Fruit fly (Drosophila melanogaster) whole organism, embryonic: ENCODE measurements around the gene Grasp65.
A peak's percentile ranks its signal among the peaks of the same experiment; 100 is the strongest.

Source experiments
- Antp ChIP-seq: fragments of 200-800 bp; sonication (Bioruptor generic); optimal IDR thresholded peaks from 3 replicates; lab custom pipeline; 2016; ENCODE audit warnings: missing biosample characterization, missing genetic modification characterization
- Asciz ChIP-seq: fragments of 200-800 bp; sonication (Bioruptor generic); optimal IDR thresholded peaks from 2 replicates; lab custom pipeline; 2017; ENCODE audit warnings: missing biosample characterization, mild to moderate bottlenecking, missing genetic modification characterization, missing genetic modification reagents
- B-H1 ChIP-seq: fragments of 200-800 bp; sonication (Bioruptor generic); IDR thresholded peaks from 3 replicates; pipeline ENCODE4 v1.3.6; 2022; ENCODE audit warnings: missing biosample characterization, missing genetic modification characterization
- BEAF-32 ChIP-seq: fragments of 200-800 bp; sonication (Bioruptor generic); optimal IDR thresholded peaks from 3 replicates; lab custom pipeline; 2017; ENCODE audit warnings: missing biosample characterization, missing genetic modification characterization, mild to moderate bottlenecking, moderate library complexity, missing genetic modification reagents
- CG1024 ChIP-seq: fragments of 200-800 bp; sonication (Bioruptor generic); IDR thresholded peaks from 2 replicates; pipeline ENCODE4 v1.3.6; 2022; ENCODE audit warnings: missing biosample characterization, missing genetic modification characterization
- CG12155 ChIP-seq: fragments of 200-800 bp; sonication (Bioruptor generic); optimal IDR thresholded peaks from 3 replicates; lab custom pipeline; 2016; ENCODE audit warnings: missing biosample characterization, missing genetic modification characterization
- CG12391 ChIP-seq: fragments of 200-800 bp; sonication (Bioruptor generic); optimal IDR thresholded peaks from 3 replicates; lab custom pipeline; 2018; ENCODE audit warnings: missing biosample characterization, mild to moderate bottlenecking, missing genetic modification characterization, moderate library complexity
- CG12942 ChIP-seq: fragments of 200-800 bp; sonication (Bioruptor generic); optimal IDR thresholded peaks from 3 replicates; lab custom pipeline; 2016; ENCODE audit warnings: missing biosample characterization, missing genetic modification characterization
- CG14965 ChIP-seq: fragments of 200-800 bp; sonication (Bioruptor generic); optimal IDR thresholded peaks from 2 replicates; lab custom pipeline; 2016; ENCODE audit warnings: missing biosample characterization, missing genetic modification characterization, borderline replicate concordance
- CG15514 ChIP-seq: fragments of 200-800 bp; sonication (Bioruptor generic); optimal IDR thresholded peaks from 3 replicates; lab custom pipeline; 2017; ENCODE audit warnings: missing biosample characterization, missing genetic modification characterization, mild to moderate bottlenecking, moderate library complexity, missing genetic modification reagents
- CG17802 ChIP-seq: fragments of 200-800 bp; sonication (Bioruptor generic); optimal IDR thresholded peaks from 2 replicates; lab custom pipeline; 2018; ENCODE audit warnings: missing biosample characterization, mild to moderate bottlenecking, missing genetic modification characterization, moderate library complexity
- CG17912 ChIP-seq: fragments of 200-800 bp; sonication (Bioruptor generic); optimal IDR thresholded peaks from 2 replicates; lab custom pipeline; 2018; ENCODE audit warnings: missing biosample characterization, mild to moderate bottlenecking, missing genetic modification characterization
- CG18764 ChIP-seq: fragments of 200-800 bp; sonication (Bioruptor generic); optimal IDR thresholded peaks from 3 replicates; lab custom pipeline; 2016; ENCODE audit warnings: missing biosample characterization, missing genetic modification characterization
- CG2875 ChIP-seq: fragments of 200-800 bp; sonication (Bioruptor generic); optimal IDR thresholded peaks from 2 replicates; lab custom pipeline; 2017; ENCODE audit warnings: missing biosample characterization, mild to moderate bottlenecking, missing genetic modification characterization, missing genetic modification reagents
- CG30431 ChIP-seq: fragments of 200-800 bp; sonication (Bioruptor generic); optimal IDR thresholded peaks from 2 replicates; lab custom pipeline; 2017; ENCODE audit warnings: missing biosample characterization, missing genetic modification characterization
- CG31441 ChIP-seq: fragments of 200-800 bp; sonication (Bioruptor generic); IDR thresholded peaks from 2 replicates; pipeline ENCODE4 v1.3.6; 2022; ENCODE audit warnings: missing biosample characterization, missing genetic modification characterization
- CG4854 ChIP-seq: fragments of 200-800 bp; sonication (Bioruptor generic); optimal IDR thresholded peaks from 2 replicates; lab custom pipeline; 2016; ENCODE audit warnings: missing biosample characterization, missing genetic modification characterization, inconsistent platforms
- CG5245 ChIP-seq: fragments of 200-800 bp; sonication (Bioruptor generic); optimal IDR thresholded peaks from 3 replicates; lab custom pipeline; 2016; ENCODE audit warnings: missing biosample characterization, missing genetic modification characterization
- CG6175 ChIP-seq: fragments of 200-800 bp; sonication (Bioruptor generic); IDR thresholded peaks from 3 replicates; pipeline ENCODE4 v1.3.6; 2022; ENCODE audit warnings: missing biosample characterization, missing genetic modification characterization
- CG7372 ChIP-seq: fragments of 200-800 bp; sonication (Bioruptor generic); IDR thresholded peaks from 2 replicates; pipeline ENCODE4 v1.3.6; 2022; ENCODE audit warnings: missing biosample characterization, missing genetic modification characterization
- CG7556 ChIP-seq: fragments of 200-800 bp; sonication (Bioruptor generic); optimal IDR thresholded peaks from 2 replicates; lab custom pipeline; 2017; ENCODE audit warnings: missing biosample characterization, mild to moderate bottlenecking, missing genetic modification characterization
- CTCF ChIP-seq: fragments of 200-800 bp; sonication (Bioruptor generic); optimal IDR thresholded peaks from 2 replicates; lab custom pipeline; 2017; ENCODE audit warnings: missing biosample characterization, mild to moderate bottlenecking, missing genetic modification characterization, moderate library complexity
- D19B ChIP-seq: fragments of 200-800 bp; sonication (Bioruptor generic); optimal IDR thresholded peaks from 2 replicates; lab custom pipeline; 2017; ENCODE audit warnings: missing biosample characterization, mild to moderate bottlenecking, missing genetic modification characterization
- Dref ChIP-seq: fragments of 200-800 bp; sonication (Bioruptor generic); IDR thresholded peaks from 2 replicates; pipeline ENCODE4 v1.3.6; 2022; ENCODE audit warnings: missing biosample characterization, missing genetic modification characterization
- Ets97D ChIP-seq: fragments of 200-800 bp; sonication (Bioruptor generic); optimal IDR thresholded peaks from 3 replicates; lab custom pipeline; 2016; ENCODE audit warnings: missing biosample characterization, missing genetic modification characterization
- HLH3B ChIP-seq: fragments of 200-800 bp; sonication (Bioruptor generic); IDR thresholded peaks from 2 replicates; pipeline ENCODE4 v1.3.6; 2022; ENCODE audit warnings: missing biosample characterization, missing genetic modification characterization
- HLH54F ChIP-seq: fragments of 200-800 bp; sonication (Bioruptor generic); optimal IDR thresholded peaks from 3 replicates; lab custom pipeline; 2016; ENCODE audit warnings: missing biosample characterization, missing genetic modification characterization
- HmgD ChIP-seq: fragments of 200-800 bp; sonication (Bioruptor generic); optimal IDR thresholded peaks from 3 replicates; lab custom pipeline; 2016; ENCODE audit warnings: missing biosample characterization, missing genetic modification characterization
- Lhr ChIP-seq: fragments of 200-800 bp; sonication (Bioruptor generic); optimal IDR thresholded peaks from 3 replicates; lab custom pipeline; 2017; ENCODE audit warnings: mild to moderate bottlenecking, missing biosample characterization, missing genetic modification reagents, missing genetic modification characterization
- Nf-YA ChIP-seq: fragments of 200-800 bp; sonication (Bioruptor generic); IDR thresholded peaks from 2 replicates; pipeline ENCODE4 v1.3.6; 2022; ENCODE audit warnings: missing biosample characterization, missing genetic modification characterization
- Oli ChIP-seq: fragments of 200-800 bp; sonication (Bioruptor generic); optimal IDR thresholded peaks from 2 replicates; lab custom pipeline; 2018; ENCODE audit warnings: missing biosample characterization, mild to moderate bottlenecking, missing genetic modification characterization, moderate library complexity
- Pdp1 ChIP-seq, 2 experiments: fragments of 200-800 bp; sonication (Bioruptor generic); optimal IDR thresholded peaks; 3 replicates each; lab custom pipeline; 2016; ENCODE audit warnings: missing biosample characterization in 2 of 2, missing genetic modification characterization in 2 of 2, mild to moderate bottlenecking in 1 of 2, moderate library complexity in 1 of 2
- Poxn ChIP-seq: fragments of 200-800 bp; sonication (Bioruptor generic); IDR thresholded peaks from 2 replicates; pipeline ENCODE4 v1.3.6; 2022; ENCODE audit warnings: missing biosample characterization, missing genetic modification characterization
- Side ChIP-seq: fragments of 200-800 bp; sonication (Bioruptor generic); optimal IDR thresholded peaks from 2 replicates; lab custom pipeline; 2016; ENCODE audit warnings: missing biosample characterization, missing genetic modification characterization
- al ChIP-seq: fragments of 200-800 bp; sonication (Bioruptor generic); IDR thresholded peaks from 2 replicates; pipeline ENCODE4 v1.3.6; 2022; ENCODE audit warnings: missing biosample characterization, missing genetic modification characterization
- bab2 ChIP-seq: fragments of 200-800 bp; sonication (Bioruptor generic); optimal IDR thresholded peaks from 2 replicates; lab custom pipeline; 2016; ENCODE audit warnings: missing biosample characterization, missing genetic modification characterization
- caup ChIP-seq: fragments of 200-800 bp; sonication (Bioruptor generic); optimal IDR thresholded peaks from 3 replicates; lab custom pipeline; 2017; ENCODE audit warnings: missing biosample characterization, mild to moderate bottlenecking, missing genetic modification characterization, moderate library complexity; ENCODE audit not compliant: severe bottlenecking
- chif ChIP-seq, 2 experiments: fragments of 200-800 bp; sonication (Bioruptor generic); optimal IDR thresholded peaks; 3 replicates each; lab custom pipeline; 2016; ENCODE audit warnings: missing biosample characterization in 2 of 2, missing genetic modification characterization in 2 of 2
- chn ChIP-seq: fragments of 200-800 bp; sonication (Bioruptor generic); optimal IDR thresholded peaks from 2 replicates; lab custom pipeline; 2016; ENCODE audit warnings: missing biosample characterization, missing genetic modification characterization
- lab ChIP-seq: fragments of 200-800 bp; sonication (Bioruptor generic); optimal IDR thresholded peaks from 3 replicates; lab custom pipeline; 2017; ENCODE audit warnings: missing biosample characterization, missing genetic modification characterization, mild to moderate bottlenecking, moderate library complexity, missing genetic modification reagents
- lmd ChIP-seq: fragments of 200-800 bp; sonication (Bioruptor generic); IDR thresholded peaks from 2 replicates; pipeline ENCODE4 v1.3.6; 2022; ENCODE audit warnings: missing biosample characterization, missing genetic modification characterization
- odd ChIP-seq: fragments of 200-800 bp; sonication (Bioruptor generic); optimal IDR thresholded peaks from 2 replicates; lab custom pipeline; 2017; ENCODE audit warnings: missing biosample characterization, mild to moderate bottlenecking, missing genetic modification characterization
- onecut ChIP-seq: fragments of 200-800 bp; sonication (Bioruptor generic); IDR thresholded peaks from 2 replicates; pipeline ENCODE4 v1.3.6; 2022; ENCODE audit warnings: missing biosample characterization, missing genetic modification characterization
- scrt ChIP-seq: fragments of 200-800 bp; sonication (Bioruptor generic); optimal IDR thresholded peaks from 2 replicates; lab custom pipeline; 2018; ENCODE audit warnings: missing biosample characterization, mild to moderate bottlenecking, missing genetic modification characterization, moderate library complexity
- sens ChIP-seq: fragments of 200-800 bp; sonication (Bioruptor generic); peaks from one replicate; lab custom pipeline; 2016; ENCODE audit warnings: missing biosample characterization, missing genetic modification characterization
- sima ChIP-seq: fragments of 200-800 bp; sonication (Bioruptor generic); optimal IDR thresholded peaks from 2 replicates; lab custom pipeline; 2016; ENCODE audit warnings: missing biosample characterization, missing genetic modification characterization
- slp2 ChIP-seq: fragments of 200-800 bp; sonication (Bioruptor generic); optimal IDR thresholded peaks from 2 replicates; lab custom pipeline; 2016; ENCODE audit warnings: missing biosample characterization, missing genetic modification characterization
- sna ChIP-seq: fragments of 200-800 bp; sonication (Bioruptor generic); IDR thresholded peaks from 2 replicates; pipeline ENCODE4 v1.3.6; 2022; ENCODE audit warnings: missing biosample characterization, missing genetic modification characterization; ENCODE audit not compliant: partially characterized antibody
- so ChIP-seq: fragments of 200-800 bp; sonication (Bioruptor generic); IDR thresholded peaks from 3 replicates; pipeline ENCODE4 v1.3.6; 2022; ENCODE audit warnings: missing biosample characterization, missing genetic modification characterization
- sob ChIP-seq: fragments of 200-800 bp; sonication (Bioruptor generic); IDR thresholded peaks from 2 replicates; pipeline ENCODE4 v1.3.6; 2022; ENCODE audit warnings: missing biosample characterization, missing genetic modification characterization
- trh ChIP-seq: fragments of 200-800 bp; sonication (Bioruptor generic); optimal IDR thresholded peaks from 2 replicates; lab custom pipeline; 2016; ENCODE audit warnings: missing biosample characterization, missing genetic modification characterization
- zfh1 ChIP-seq: fragments of 200-800 bp; sonication (Bioruptor generic); IDR thresholded peaks from 3 replicates; pipeline ENCODE4 v1.3.6; 2022; ENCODE audit warnings: missing biosample characterization, missing genetic modification characterization

The Grasp65 gene

DNA sequence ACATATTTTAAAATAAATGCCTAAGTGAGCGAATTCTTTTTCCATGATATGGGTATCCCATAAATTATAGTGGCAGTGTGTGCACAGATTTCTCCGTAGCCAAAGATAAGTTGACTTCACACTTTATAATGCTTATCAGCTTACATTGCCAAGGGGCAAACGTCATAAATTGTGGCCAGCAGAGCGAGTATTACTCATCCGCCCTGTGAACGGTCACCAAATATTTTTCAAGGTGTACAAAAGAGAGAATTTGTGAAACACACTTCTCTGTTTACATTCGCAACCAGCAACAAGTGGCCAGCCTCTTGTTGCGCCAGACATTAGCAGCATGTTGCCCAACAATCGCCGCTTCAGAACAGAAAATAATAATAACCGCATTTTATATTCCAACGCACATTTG, 8.2 kb downstream of the Grasp65 start (continued):
- peak; percentile 58; the same call in 1 of the 2 replicates for TF ChIP-seq sob (GFP tag; lab: Robert Waterston, UW)
- peak; percentile 69 for TF ChIP-seq CG17912 (GFP tag; lab: Kevin White, UChicago)
- peak; percentile 82 for TF ChIP-seq lab (GFP tag; lab: Kevin White, UChicago)
- peak; percentile 85 for TF ChIP-seq sens (GFP tag; lab: Kevin White, UChicago)
- TF ChIP-seq Antp (GFP tag; lab: Kevin White, UChicago) = peak; percentile 17
- TF ChIP-seq CG7372 (GFP tag; lab: Robert Waterston, UW) = peak; percentile 78
- peak; percentile 41; the same call in 1 of the 2 replicates for TF ChIP-seq onecut (GFP tag; lab: Robert Waterston, UW)
- TF ChIP-seq D19B (GFP tag; lab: Kevin White, UChicago) = no peak
- TF ChIP-seq Dref = no peak
- no peak for TF ChIP-seq CG17802 (tag; lab: Kevin White, UChicago)
- peak; percentile 15; the same call in 2 of the 3 replicates for TF ChIP-seq so (GFP tag; lab: Robert Waterston, UW)
- TF ChIP-seq CTCF (GFP tag; lab: Kevin White, UChicago) = peak; percentile 18
- peak; percentile 48 for TF ChIP-seq CG15514
- 0 out of 2 replicates have a peak, but pooled peaks have one; percentile 36 for TF ChIP-seq sna (GFP tag; lab: Robert Waterston, UW)
- TF ChIP-seq Asciz (GFP tag; lab: Kevin White, UChicago) = peak; percentile 56
- TF ChIP-seq slp2 (GFP tag; lab: Kevin White, UChicago) = no peak
- TF ChIP-seq sima (GFP tag; lab: Kevin White, UChicago) = no peak
- TF ChIP-seq chn (GFP tag; lab: Kevin White, UChicago) = no peak
- peak; percentile 61 for TF ChIP-seq Side (GFP tag; lab: Kevin White, UChicago)
- TF ChIP-seq B-H1 (GFP tag; lab: Robert Waterston, UW) = no peak; the same call in 2 of the 3 replicates
- peak; percentile 4 for TF ChIP-seq CG12942
- TF ChIP-seq CG6175 (GFP tag; lab: Robert Waterston, UW) = peak; percentile 66; the same call in 1 of the 3 replicates
- TF ChIP-seq CG1024 (GFP tag; lab: Robert Waterston, UW) = no peak
- TF ChIP-seq CG12155 (GFP tag; lab: Kevin White, UChicago) = peak; percentile 4
- no peak for TF ChIP-seq CG5245 (GFP tag; lab: Kevin White, UChicago)
- no peak for TF ChIP-seq CG12391 (tag; lab: Kevin White, UChicago)
- no peak for TF ChIP-seq al (GFP tag; lab: Robert Waterston, UW)
- no peak for TF ChIP-seq zfh1 (GFP tag; lab: Robert Waterston, UW)
- TF ChIP-seq Nf-YA (GFP tag; lab: Robert Waterston, UW) = peak; percentile 49; the same call in 1 of the 2 replicates
- no peak for TF ChIP-seq BEAF-32 (GFP tag; lab: Kevin White, UChicago)
- peak in 1 of 2 experiments; percentile 26 for TF ChIP-seq Pdp1 (GFP tag; optimal IDR thresholded peaks at IDR 0.05; lab: Kevin White, UChicago)
- TF ChIP-seq bab2 = no peak
- TF ChIP-seq odd = peak; percentile 44
- TF ChIP-seq CG14965 (GFP tag; lab: Kevin White, UChicago) = peak; percentile 1
- peak; percentile 12 for TF ChIP-seq CG4854 (GFP tag; lab: Kevin White, UChicago)
- peak; percentile 19 for TF ChIP-seq CG18764 (GFP tag; lab: Kevin White, UChicago)
- no peak for TF ChIP-seq Poxn
- no peak for TF ChIP-seq trh (GFP tag; lab: Kevin White, UChicago)
- no peak for TF ChIP-seq Lhr
- TF ChIP-seq HLH54F (GFP tag; lab: Kevin White, UChicago) = no peak
- peak; percentile 68 for TF ChIP-seq caup (GFP tag; lab: Kevin White, UChicago)
- TF ChIP-seq Oli (tag; lab: Kevin White, UChicago) = peak; percentile 1
- TF ChIP-seq lmd = no peak
- no peak for TF ChIP-seq CG30431 (GFP tag; lab: Kevin White, UChicago)
- no peak for TF ChIP-seq Ets97D
- TF ChIP-seq chif (GFP tag; optimal IDR thresholded peaks at IDR 0.05; lab: Kevin White, UChicago) = no peak
- TF ChIP-seq CG2875 (GFP tag; lab: Kevin White, UChicago) = peak; percentile 26
- no peak for TF ChIP-seq HmgD
- peak; percentile 22 for TF ChIP-seq CG7556 (GFP tag; lab: Kevin White, UChicago)
- TF ChIP-seq scrt (GFP tag; lab: Kevin White, UChicago) = peak; percentile 69
- peak; percentile 41; the same call in 1 of the 2 replicates for TF ChIP-seq HLH3B (GFP tag; lab: Robert Waterston, UW)
- TF ChIP-seq CG31441 = peak; percentile 14; the same call in 1 of the 2 replicates
